Fruit fly (Drosophila melanogaster) whole organism, wandering third instar larva: ENCODE data around the gene tay.

Experiments
- CG32264 ChIP-seq: fragments of 200-800 bp; sonication (Bioruptor generic); optimal IDR thresholded peaks from 2 replicates; lab custom pipeline; 2016; ENCODE audit warnings: missing biosample characterization, missing genetic modification characterization
- CG9705 ChIP-seq: fragments of 200-800 bp; sonication (Bioruptor generic); optimal IDR thresholded peaks from 2 replicates; lab custom pipeline; 2018; ENCODE audit warnings: missing biosample characterization, mild to moderate bottlenecking, missing genetic modification characterization
- Dfd ChIP-seq: fragments of >200 bp; optimal IDR thresholded peaks from 2 replicates; lab custom pipeline; 2017; ENCODE audit warnings: missing biosample characterization, missing genetic modification characterization
- Dif ChIP-seq: fragments of 200-275, 200-300 bp; sonication (Bioruptor generic); optimal IDR thresholded peaks from 2 replicates; lab custom pipeline; 2018; ENCODE audit warnings: missing biosample characterization, missing genetic modification characterization; ENCODE audit not compliant: partially characterized antibody
- GATAd ChIP-seq: sonication (Bioruptor generic); optimal IDR thresholded peaks from 2 replicates; lab custom pipeline; 2016; ENCODE audit warnings: missing biosample characterization, missing genetic modification characterization
- HLH106 ChIP-seq: fragments of 200-800 bp; optimal IDR thresholded peaks from 3 replicates; lab custom pipeline; 2019; ENCODE audit warnings: missing biosample characterization, mild to moderate bottlenecking, missing genetic modification characterization, moderate library complexity
- Hnf4 ChIP-seq: fragments of 200-800 bp; sonication (Bioruptor generic); optimal IDR thresholded peaks from 2 replicates; lab custom pipeline; 2016; ENCODE audit warnings: missing biosample characterization, mild to moderate bottlenecking, missing genetic modification characterization
- Hr78 ChIP-seq: fragments of >200 bp; optimal IDR thresholded peaks from 2 replicates; lab custom pipeline; 2017; ENCODE audit warnings: missing biosample characterization, missing genetic modification characterization
- Hr83 ChIP-seq: fragments of 200-300 bp; sonication (Bioruptor generic); optimal IDR thresholded peaks from 2 replicates; lab custom pipeline; 2016; ENCODE audit warnings: missing biosample characterization, mild to moderate bottlenecking, missing genetic modification characterization, moderate library complexity; ENCODE audit not compliant: poor library complexity, severe bottlenecking
- Jra ChIP-seq: sonication (Bioruptor generic); optimal IDR thresholded peaks from 2 replicates; lab custom pipeline; 2016; ENCODE audit warnings: missing biosample characterization, missing genetic modification characterization
- Mio ChIP-seq: sonication (Bioruptor generic); optimal IDR thresholded peaks from 2 replicates; lab custom pipeline; 2016; ENCODE audit warnings: missing biosample characterization, missing genetic modification characterization
- N ChIP-seq: fragments of >200 bp; optimal IDR thresholded peaks from 2 replicates; lab custom pipeline; 2018; ENCODE audit warnings: missing biosample characterization, missing external identifiers, missing genetic modification characterization
- OdsH ChIP-seq: fragments of 200-800 bp; sonication (Bioruptor generic); optimal IDR thresholded peaks from 2 replicates; lab custom pipeline; 2016; ENCODE audit warnings: missing biosample characterization, mild to moderate bottlenecking, missing genetic modification characterization
- Rel ChIP-seq, 2 experiments: fragments of 200-800 bp; sonication (Bioruptor generic) in 1 of 2; optimal IDR thresholded peaks; 2 replicates in 1 of 2; 3 replicates in 1 of 2; lab custom pipeline; 2016 to 2019; ENCODE audit warnings: mild to moderate bottlenecking in 2 of 2, missing biosample characterization in 2 of 2, missing genetic modification characterization in 2 of 2, moderate library complexity in 1 of 2
- Sp1 ChIP-seq: fragments of 200-800 bp; sonication (Bioruptor generic); optimal IDR thresholded peaks from 3 replicates; lab custom pipeline; 2019; ENCODE audit warnings: missing biosample characterization, mild to moderate bottlenecking, missing genetic modification characterization, moderate library complexity
- br ChIP-seq: fragments of 200-800 bp; sonication (Bioruptor generic); optimal IDR thresholded peaks from 2 replicates; lab custom pipeline; 2016; ENCODE audit warnings: missing biosample characterization, missing genetic modification characterization
- dsf ChIP-seq: sonication (Bioruptor generic); optimal IDR thresholded peaks from 2 replicates; lab custom pipeline; 2016; ENCODE audit warnings: missing biosample characterization, missing genetic modification characterization, borderline replicate concordance
- ey ChIP-seq: fragments of 200-800 bp; sonication (Bioruptor generic); optimal IDR thresholded peaks from 2 replicates; lab custom pipeline; 2016; ENCODE audit warnings: missing biosample characterization, missing genetic modification characterization
- foxo ChIP-seq, 2 experiments: fragments of 200-800 bp; sonication (Bioruptor generic); optimal IDR thresholded peaks; 2 replicates in 1 of 2; 3 replicates in 1 of 2; lab custom pipeline; 2016 to 2017; ENCODE audit warnings: missing biosample characterization in 2 of 2, missing genetic modification characterization in 2 of 2
- fru ChIP-seq: fragments of 200-800 bp; sonication (Bioruptor generic); optimal IDR thresholded peaks from 3 replicates; lab custom pipeline; 2016; ENCODE audit warnings: missing biosample characterization, mild to moderate bottlenecking, missing genetic modification characterization
- h ChIP-seq: fragments of 200-800 bp; sonication (Bioruptor generic); optimal IDR thresholded peaks from 3 replicates; lab custom pipeline; 2016; ENCODE audit warnings: missing biosample characterization, mild to moderate bottlenecking, missing genetic modification characterization
- jim ChIP-seq: fragments of 175-275, 200-325 bp; sonication (Bioruptor generic); optimal IDR thresholded peaks from 2 replicates; lab custom pipeline; 2016; ENCODE audit warnings: missing biosample characterization, mild to moderate bottlenecking, missing genetic modification characterization
- lola ChIP-seq: fragments of >200 bp; optimal IDR thresholded peaks from 2 replicates; lab custom pipeline; 2017; ENCODE audit warnings: missing biosample characterization, missing genetic modification characterization
- psq ChIP-seq: fragments of 200-800 bp; sonication (Bioruptor generic); optimal IDR thresholded peaks from 3 replicates; lab custom pipeline; 2017; ENCODE audit warnings: missing biosample characterization, mild to moderate bottlenecking, missing genetic modification characterization, moderate library complexity
- rgr ChIP-seq: fragments of 200-800 bp; sonication (Bioruptor generic); optimal IDR thresholded peaks from 3 replicates; lab custom pipeline; 2016; ENCODE audit warnings: missing biosample characterization, mild to moderate bottlenecking, missing genetic modification characterization
- sv ChIP-seq: fragments of 200-800 bp; sonication (Bioruptor generic); optimal IDR thresholded peaks from 3 replicates; lab custom pipeline; 2016; ENCODE audit warnings: missing biosample characterization, missing genetic modification characterization
- tai ChIP-seq: sonication (Bioruptor generic); optimal IDR thresholded peaks from 2 replicates; lab custom pipeline; 2016; ENCODE audit warnings: missing biosample characterization, missing genetic modification characterization
- woc ChIP-seq: sonication (Bioruptor generic); optimal IDR thresholded peaks from 2 replicates; lab custom pipeline; 2016; ENCODE audit warnings: missing biosample characterization, mild to moderate bottlenecking, missing genetic modification characterization

tay gene

DNA sequence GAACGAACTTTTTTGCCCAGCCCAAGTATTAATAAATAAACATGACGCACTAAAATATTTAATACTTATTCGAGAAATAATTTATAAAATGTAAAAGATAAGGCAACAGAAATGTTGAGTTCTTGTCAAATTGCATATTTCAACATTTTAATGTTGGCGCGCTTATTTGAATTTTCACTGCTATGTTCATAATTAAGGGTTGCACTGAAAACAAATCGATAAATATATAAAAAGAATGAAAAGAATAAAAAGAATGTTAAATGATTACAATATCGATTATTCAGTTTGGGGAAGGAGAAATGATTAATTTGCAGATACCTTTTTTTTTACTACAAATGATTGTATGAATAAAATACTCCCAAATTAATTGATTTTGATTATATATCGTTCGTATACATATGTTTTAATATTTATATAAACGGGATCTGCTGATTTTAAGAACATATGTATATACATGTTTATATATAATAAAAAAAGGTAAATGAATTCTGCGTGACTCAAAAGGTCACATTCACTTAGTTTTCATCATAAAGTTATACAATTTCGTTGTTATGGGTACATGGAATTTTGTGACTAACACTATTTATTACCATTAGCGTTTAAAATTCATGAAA, 20.2 kb downstream of the tay start:
- TF ChIP-seq Hnf4, result no peak
- TF ChIP-seq CG9705 (GFP tag; lab: Kevin White, UChicago), result no peak
- TF ChIP-seq fru (GFP tag; lab: Kevin White, UChicago), result no peak
- TF ChIP-seq jim, result no peak
- TF ChIP-seq Dfd (GFP tag; lab: Kevin White, UChicago), result no peak
- TF ChIP-seq sv (GFP tag; lab: Kevin White, UChicago), result no peak
- no peak for TF ChIP-seq CG32264 (GFP tag; lab: Kevin White, UChicago)
- no peak for TF ChIP-seq OdsH (GFP tag; lab: Kevin White, UChicago)
- TF ChIP-seq, all 38 proteins: peak for 0

- TF ChIP-seq Rel (GFP tag; optimal IDR thresholded peaks at IDR 0.05; lab: Kevin White, UChicago) (no peak), Rel (tag; optimal IDR thresholded peaks at IDR 0.05; lab: Kevin White, UChicago) (no peak), ey (no peak), rgr (no peak), foxo (GFP tag; optimal IDR thresholded peaks at IDR 0.05; lab: Kevin White, UChicago) (no peak), Hr78 (GFP tag; lab: Kevin White, UChicago) (no peak), HLH106 (no peak), jim (no peak), OdsH (GFP tag; lab: Kevin White, UChicago) (no peak), Jra (GFP tag; lab: Kevin White, UChicago) (no peak), GATAd (no peak), Hnf4 (no peak), tai (GFP tag; lab: Kevin White, UChicago) (no peak)
These were observed 21.1 kb downstream of the tay start for dm6 chrX:15866032-15866431.

dm6 chrX:15860479-15860878, 26.6 kb downstream of the tay start:
- peak; percentile 21 for TF ChIP-seq Rel (GFP tag; optimal IDR thresholded peaks at IDR 0.05; lab: Kevin White, UChicago)
- TF ChIP-seq Rel (tag; optimal IDR thresholded peaks at IDR 0.05; lab: Kevin White, UChicago), result peak; percentile 61
- TF ChIP-seq dsf, result no peak
- TF ChIP-seq foxo (GFP tag; optimal IDR thresholded peaks at IDR 0.05; lab: Kevin White, UChicago), result peak in 1 of 2 experiments; percentile 22
- TF ChIP-seq Hr83, result peak; percentile 67
- TF ChIP-seq psq (GFP tag; lab: Kevin White, UChicago), result peak; percentile 23
- no peak for TF ChIP-seq lola (GFP tag; lab: Kevin White, UChicago)
- TF ChIP-seq Dif (GFP tag; lab: Kevin White, UChicago), result peak; percentile 50
- TF ChIP-seq rgr, result peak; percentile 50
- TF ChIP-seq h (GFP tag; lab: Kevin White, UChicago), result peak; percentile 46
- peak; percentile 35 for TF ChIP-seq OdsH (GFP tag; lab: Kevin White, UChicago)
- TF ChIP-seq CG32264 (GFP tag; lab: Kevin White, UChicago), result no peak
- peak; percentile 57 for TF ChIP-seq Sp1 (GFP tag; lab: Kevin White, UChicago)
- TF ChIP-seq br (GFP tag; lab: Kevin White, UChicago), result no peak
- peak; percentile 27 for TF ChIP-seq fru (GFP tag; lab: Kevin White, UChicago)
- peak; percentile 8 for TF ChIP-seq HLH106
- peak; percentile 36 for TF ChIP-seq Hnf4
- TF ChIP-seq woc, result peak; percentile 32
- TF ChIP-seq jim, result peak; percentile 89

DNA sequence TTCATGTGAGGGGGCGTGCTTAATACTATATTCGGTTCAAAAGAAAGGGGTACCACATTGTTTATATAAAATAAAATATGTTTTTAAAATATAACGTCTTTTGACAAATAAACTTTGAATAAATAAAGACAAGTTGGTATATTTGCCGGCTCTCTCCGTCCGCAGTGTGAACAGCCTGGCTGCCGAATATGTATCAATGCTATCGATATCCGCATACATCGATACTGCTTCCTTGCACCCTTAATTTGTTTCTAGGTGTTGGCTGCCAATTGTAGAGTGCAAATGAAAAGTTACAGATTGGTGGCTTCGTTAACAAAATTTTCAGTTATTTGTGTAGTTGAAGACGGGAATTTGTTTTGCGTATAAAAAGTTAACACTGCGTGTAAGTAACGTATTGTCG, 27.2 kb downstream of the tay start, which contains the start of gene Gbeta13F:
Gbeta13F (plus strand) TSS at position 247 of the 400 bp plus-strand sequence.
- peak; percentile 20 for TF ChIP-seq Hr83
- peak; percentile 19 for TF ChIP-seq HLH106
- no peak for TF ChIP-seq N (GFP tag; lab: Kevin White, UChicago)
- TF ChIP-seq, all 38 proteins: peak for 2

- TF ChIP-seq CG9705 (GFP tag; lab: Kevin White, UChicago) (no peak), ey (no peak), OdsH (GFP tag; lab: Kevin White, UChicago) (no peak), sv (GFP tag; lab: Kevin White, UChicago) (no peak), Mio (GFP tag; lab: Kevin White, UChicago) (no peak), Rel (GFP tag; optimal IDR thresholded peaks at IDR 0.05; lab: Kevin White, UChicago) (no peak), Rel (tag; optimal IDR thresholded peaks at IDR 0.05; lab: Kevin White, UChicago) (no peak), Sp1 (GFP tag; lab: Kevin White, UChicago) (no peak), fru (GFP tag; lab: Kevin White, UChicago) (no peak)
These were observed 27.7 kb downstream of the tay start, which contains the start of gene AlkB for dm6 chrX:15859387-15859786. TSS of gene AlkB (minus strand) at chrX:15859487.
